Worm (Caenorhabditis elegans) whole organism, early embryonic: ENCODE results near the gene rip-1.

Experiments
- B0310.2 ChIP-seq: sonication (generic microtip); optimal IDR thresholded peaks from 2 replicates; lab custom pipeline; 2016; ENCODE audit warnings: mild to moderate bottlenecking, missing genetic modification characterization, missing compliant biosample characterization
- F13C5.2 ChIP-seq: sonication (generic microtip); optimal IDR thresholded peaks from 2 replicates; lab custom pipeline; 2017; ENCODE audit warnings: mild to moderate bottlenecking, missing genetic modification characterization, inconsistent platforms, missing compliant biosample characterization
- aly-1 ChIP-seq: sonication (generic microtip); optimal IDR thresholded peaks from 2 replicates; lab custom pipeline; 2016; ENCODE audit warnings: missing genetic modification characterization, missing compliant biosample characterization
- ama-1 ChIP-seq: fragments of 150-350 bp; optimal IDR thresholded peaks from 2 replicates; lab custom pipeline; 2014
- ceh-13 ChIP-seq: fragments of 200-800 bp; sonication (Bioruptor generic); optimal IDR thresholded peaks from 2 replicates; lab custom pipeline; 2018; ENCODE audit warnings: mild to moderate bottlenecking, missing genetic modification characterization, missing compliant biosample characterization
- ets-7 ChIP-seq: sonication (generic microtip); optimal IDR thresholded peaks from 2 replicates; lab custom pipeline; 2016; ENCODE audit warnings: missing genotype, missing genetic modification characterization, missing compliant biosample characterization
- flt-1 ChIP-seq: fragments of 200-800 bp; sonication (Bioruptor generic); IDR thresholded peaks from 2 replicates; pipeline ENCODE4 v1.3.6; 2022; ENCODE audit warnings: missing genetic modification characterization, missing compliant biosample characterization
- hmbx-1 ChIP-seq: sonication (generic microtip); optimal IDR thresholded peaks from 2 replicates; lab custom pipeline; 2016; ENCODE audit warnings: mild to moderate bottlenecking, missing genetic modification characterization, missing compliant biosample characterization
- hnd-1 ChIP-seq: sonication (generic microtip); optimal IDR thresholded peaks from 2 replicates; lab custom pipeline; 2016; ENCODE audit warnings: missing genetic modification characterization, missing compliant biosample characterization
- pes-1 ChIP-seq: fragments of 200-800 bp; sonication (Bioruptor generic); IDR thresholded peaks from 2 replicates; pipeline ENCODE4 v1.3.6; 2022; ENCODE audit warnings: missing genetic modification reagents, missing genetic modification characterization, missing compliant biosample characterization
- scrt-1 ChIP-seq: fragments of 200-800 bp; sonication (Bioruptor generic); IDR thresholded peaks from 2 replicates; pipeline ENCODE4 v1.3.6; 2022; ENCODE audit warnings: missing genetic modification characterization, missing compliant biosample characterization
- sea-1 ChIP-seq: fragments of 200-800 bp; sonication (Bioruptor generic); conservative IDR thresholded peaks from 2 replicates; pipeline ENCODE4 v1.3.6; 2022; ENCODE audit warnings: missing genetic modification characterization, missing compliant biosample characterization
- tbx-11 ChIP-seq: fragments of 200-800 bp; sonication (Bioruptor generic); IDR thresholded peaks from 2 replicates; pipeline ENCODE4 v1.3.6; 2022; ENCODE audit warnings: missing genetic modification characterization, missing compliant biosample characterization
- tra-4 ChIP-seq: sonication (generic microtip); optimal IDR thresholded peaks from 2 replicates; lab custom pipeline; 2017; ENCODE audit warnings: missing genetic modification characterization, missing compliant biosample characterization

- no peak for TF ChIP-seq ama-1 (lab: Kevin White, UChicago)
- no peak for TF ChIP-seq ets-7 (tag; lab: Kevin White, UChicago)
- TF ChIP-seq sea-1 (GFP tag; lab: Robert Waterston, UW) = no peak
- no peak for TF ChIP-seq aly-1 (tag; lab: Kevin White, UChicago)
- no peak for TF ChIP-seq flt-1 (GFP tag; lab: Robert Waterston, UW)
- no peak for TF ChIP-seq scrt-1 (GFP tag; lab: Robert Waterston, UW)
- TF ChIP-seq tbx-11 (GFP tag; lab: Robert Waterston, UW) = no peak
- TF ChIP-seq B0310.2 (tag; lab: Kevin White, UChicago) = no peak
- no peak for TF ChIP-seq ceh-13 (GFP tag; lab: Kevin White, UChicago)
- no peak for TF ChIP-seq pes-1
- no peak for TF ChIP-seq hnd-1 (tag; lab: Kevin White, UChicago)
- TF ChIP-seq hmbx-1 (tag; lab: Kevin White, UChicago) = no peak
- TF ChIP-seq tra-4 (tag; lab: Kevin White, UChicago) = no peak
- TF ChIP-seq F13C5.2 (tag; lab: Kevin White, UChicago) = no peak
These were observed 18.5 kb downstream of the rip-1 start for ce11 chrIII:10240073-10240472.
